Fruit fly (Drosophila melanogaster) whole organism, embryonic: ENCODE measurements around the gene dome.

Experiments used
- Antp ChIP-seq: fragments of 200-800 bp; sonication (Bioruptor generic); optimal IDR thresholded peaks from 3 replicates; lab custom pipeline; 2016; ENCODE audit warnings: missing biosample characterization, missing genetic modification characterization
- Blimp-1 ChIP-seq: fragments of 200-800 bp; sonication (Bioruptor generic); optimal IDR thresholded peaks from 3 replicates; lab custom pipeline; 2018; ENCODE audit warnings: missing biosample characterization, missing genetic modification characterization, mild to moderate bottlenecking, moderate library complexity, missing genetic modification reagents
- CG10431 ChIP-seq: fragments of 200-800 bp; sonication (Bioruptor generic); optimal IDR thresholded peaks from 3 replicates; lab custom pipeline; 2018; ENCODE audit warnings: missing biosample characterization, mild to moderate bottlenecking, missing genetic modification characterization
- CG10565 ChIP-seq: fragments of 200-800 bp; sonication (Bioruptor generic); optimal IDR thresholded peaks from 3 replicates; lab custom pipeline; 2016; ENCODE audit warnings: missing biosample characterization, mild to moderate bottlenecking, missing genetic modification characterization
- CG10959 ChIP-seq: fragments of 200-800 bp; sonication (Bioruptor generic); IDR thresholded peaks from 2 replicates; pipeline ENCODE4 v1.3.6; 2022; ENCODE audit warnings: missing biosample characterization, missing genetic modification characterization
- CG12104 ChIP-seq: fragments of 200-800 bp; sonication (Bioruptor generic); optimal IDR thresholded peaks from 3 replicates; lab custom pipeline; 2016; ENCODE audit warnings: missing biosample characterization, missing genetic modification characterization
- CG12744 ChIP-seq: fragments of 200-800 bp; sonication (Bioruptor generic); optimal IDR thresholded peaks from 2 replicates; lab custom pipeline; 2016; ENCODE audit warnings: missing biosample characterization, missing genetic modification characterization
- CG13296 ChIP-seq: fragments of 200-800 bp; sonication (Bioruptor generic); optimal IDR thresholded peaks from 3 replicates; lab custom pipeline; 2018; ENCODE audit warnings: missing biosample characterization, mild to moderate bottlenecking, missing genetic modification characterization
- CG13775 ChIP-seq: fragments of 200-800 bp; sonication (Bioruptor generic); optimal IDR thresholded peaks from 3 replicates; lab custom pipeline; 2017; ENCODE audit warnings: missing biosample characterization, mild to moderate bottlenecking, missing genetic modification characterization
- CG14667 ChIP-seq: fragments of 200-800 bp; sonication (Bioruptor generic); IDR thresholded peaks from 2 replicates; pipeline ENCODE4 v1.3.6; 2022; ENCODE audit warnings: missing biosample characterization, missing genetic modification characterization
- CG1647 ChIP-seq: fragments of 200-800 bp; sonication (Bioruptor generic); optimal IDR thresholded peaks from 3 replicates; lab custom pipeline; 2016; ENCODE audit warnings: missing biosample characterization, missing genetic modification characterization
- CG17186 ChIP-seq: fragments of 200-800 bp; sonication (Bioruptor generic); optimal IDR thresholded peaks from 3 replicates; lab custom pipeline; 2017; ENCODE audit warnings: missing biosample characterization, missing genetic modification reagents, missing genetic modification characterization
- CG17802 ChIP-seq: fragments of 200-800 bp; sonication (Bioruptor generic); optimal IDR thresholded peaks from 2 replicates; lab custom pipeline; 2018; ENCODE audit warnings: missing biosample characterization, mild to moderate bottlenecking, missing genetic modification characterization, moderate library complexity
- CG18262 ChIP-seq: fragments of 200-800 bp; optimal IDR thresholded peaks from 3 replicates; lab custom pipeline; 2019; ENCODE audit warnings: missing biosample characterization, mild to moderate bottlenecking, missing genetic modification characterization, moderate library complexity
- CG34376 ChIP-seq: fragments of 200-800 bp; sonication (Bioruptor generic); optimal IDR thresholded peaks from 2 replicates; lab custom pipeline; 2018; ENCODE audit warnings: missing biosample characterization, mild to moderate bottlenecking, missing genetic modification characterization
- CG4617 ChIP-seq: fragments of 200-800 bp; sonication (Bioruptor generic); optimal IDR thresholded peaks from 3 replicates; lab custom pipeline; 2016; ENCODE audit warnings: missing biosample characterization, missing genetic modification characterization, borderline replicate concordance
- CG4707 ChIP-seq: fragments of 200-800 bp; sonication (Bioruptor generic); optimal IDR thresholded peaks from 2 replicates; lab custom pipeline; 2018; ENCODE audit warnings: missing biosample characterization, mild to moderate bottlenecking, missing genetic modification characterization, moderate library complexity
- CG5180 ChIP-seq: fragments of 200-800 bp; sonication (Bioruptor generic); optimal IDR thresholded peaks from 3 replicates; lab custom pipeline; 2017; ENCODE audit warnings: missing biosample characterization, missing genetic modification characterization, mild to moderate bottlenecking, moderate library complexity, missing genetic modification reagents
- CG8089 ChIP-seq: fragments of 200-800 bp; sonication (Bioruptor generic); optimal IDR thresholded peaks from 3 replicates; lab custom pipeline; 2016; ENCODE audit warnings: missing biosample characterization, missing genetic modification characterization
- CG8388 ChIP-seq: fragments of 200-800 bp; sonication (Bioruptor generic); optimal IDR thresholded peaks from 2 replicates; lab custom pipeline; 2019; ENCODE audit warnings: missing biosample characterization, mild to moderate bottlenecking, missing genetic modification characterization, moderate library complexity
- D ChIP-seq, 2 experiments: fragments of 200-800 bp in 1 of 2; fragments of >200 bp in 1 of 2; sonication (Bioruptor generic) in 1 of 2; optimal IDR thresholded peaks; 2 replicates in 1 of 2; 3 replicates in 1 of 2; lab custom pipeline; 2017; ENCODE audit warnings: mild to moderate bottlenecking in 1 of 2, missing biosample characterization in 1 of 2, missing genetic modification characterization in 1 of 2, missing genetic modification reagents in 1 of 2
- D19B ChIP-seq: fragments of 200-800 bp; sonication (Bioruptor generic); optimal IDR thresholded peaks from 2 replicates; lab custom pipeline; 2017; ENCODE audit warnings: missing biosample characterization, mild to moderate bottlenecking, missing genetic modification characterization
- Deaf1 ChIP-seq: fragments of 200-800 bp; optimal IDR thresholded peaks from 3 replicates; lab custom pipeline; 2019; ENCODE audit warnings: missing biosample characterization, mild to moderate bottlenecking, missing genetic modification characterization, moderate library complexity
- Dll ChIP-seq: fragments of 200-800 bp; sonication (Bioruptor generic); IDR thresholded peaks from 4 replicates; pipeline ENCODE4 v1.3.6; 2022; ENCODE audit warnings: missing biosample characterization, missing genetic modification characterization; ENCODE audit not compliant: partially characterized antibody
- Fer2 ChIP-seq: fragments of 200-800 bp; sonication (Bioruptor generic); optimal IDR thresholded peaks from 2 replicates; lab custom pipeline; 2018; ENCODE audit warnings: missing biosample characterization, mild to moderate bottlenecking, missing genetic modification characterization, moderate library complexity
- Hsf ChIP-seq: fragments of 200-800 bp; sonication (Bioruptor generic); optimal IDR thresholded peaks from 3 replicates; lab custom pipeline; 2016; ENCODE audit warnings: missing biosample characterization, missing genetic modification characterization
- Max ChIP-seq: fragments of 200-800 bp; sonication (Bioruptor generic); optimal IDR thresholded peaks from 2 replicates; lab custom pipeline; 2016; ENCODE audit warnings: missing biosample characterization, mild to moderate bottlenecking, missing genetic modification characterization
- NC2α ChIP-seq: fragments of 200-800 bp; sonication (Bioruptor generic); optimal IDR thresholded peaks from 2 replicates; lab custom pipeline; 2016; ENCODE audit warnings: missing biosample characterization, missing genetic modification characterization
- az2 ChIP-seq: fragments of 200-800 bp; sonication (Bioruptor generic); optimal IDR thresholded peaks from 3 replicates; lab custom pipeline; 2016; ENCODE audit warnings: missing biosample characterization, missing genetic modification characterization
- btn ChIP-seq: fragments of 200-800 bp; sonication (Bioruptor generic); optimal IDR thresholded peaks from 2 replicates; lab custom pipeline; 2016; ENCODE audit warnings: missing biosample characterization, missing genetic modification characterization
- chinmo ChIP-seq: fragments of 200-800 bp; sonication (Bioruptor generic); IDR thresholded peaks from 4 replicates; pipeline ENCODE4 v1.3.6; 2022; ENCODE audit warnings: missing biosample characterization, missing genetic modification characterization; ENCODE audit not compliant: partially characterized antibody
- dpn ChIP-seq, 2 experiments: fragments of 200-800 bp; sonication (Bioruptor generic); optimal IDR thresholded peaks; 3 replicates each; lab custom pipeline; 2016; ENCODE audit warnings: missing biosample characterization in 2 of 2, missing genetic modification characterization in 2 of 2
- esg ChIP-seq: fragments of 200-800 bp; sonication (Bioruptor generic); conservative IDR thresholded peaks from 2 replicates; pipeline ENCODE4 v1.3.6; 2022; ENCODE audit warnings: missing biosample characterization, missing genetic modification characterization
- eve ChIP-seq, 2 experiments: fragments of >200 bp; optimal IDR thresholded peaks; 2 replicates each; lab custom pipeline; 2017; ENCODE audit warnings: missing biosample characterization in 2 of 2, missing genetic modification characterization in 2 of 2
- ftz-f1 ChIP-seq: fragments of 200-800 bp; sonication (Bioruptor generic); optimal IDR thresholded peaks from 2 replicates; lab custom pipeline; 2016; ENCODE audit warnings: missing biosample characterization, missing genetic modification characterization
- gsb-n ChIP-seq: fragments of 200-800 bp; sonication (Bioruptor generic); optimal IDR thresholded peaks from 3 replicates; lab custom pipeline; 2018; ENCODE audit warnings: missing biosample characterization, mild to moderate bottlenecking, missing genetic modification characterization
- hbn ChIP-seq: fragments of 200-800 bp; sonication (Bioruptor generic); IDR thresholded peaks from 2 replicates; pipeline ENCODE4 v1.3.6; 2022; ENCODE audit warnings: missing biosample characterization, missing genetic modification characterization; ENCODE audit not compliant: partially characterized antibody
- hkb ChIP-seq, 2 experiments: fragments of 200-800 bp in 1 of 2; fragments of >200 bp in 1 of 2; sonication (Bioruptor generic) in 1 of 2; IDR thresholded peaks in 1 of 2; optimal IDR thresholded peaks in 1 of 2; 2 replicates each; pipeline versions ENCODE4 v1.3.6 to Lab custom; 2017 to 2022; ENCODE audit warnings: missing biosample characterization in 1 of 2, missing genetic modification characterization in 1 of 2
- ken ChIP-seq: fragments of 200-800 bp; sonication (Bioruptor generic); IDR thresholded peaks from 3 replicates; pipeline ENCODE4 v1.3.6; 2022; ENCODE audit warnings: missing biosample characterization, missing genetic modification characterization
- knrl ChIP-seq: fragments of 200-800 bp; sonication (Bioruptor generic); IDR thresholded peaks from 3 replicates; pipeline ENCODE4 v1.3.6; 2022; ENCODE audit warnings: missing biosample characterization, missing genetic modification characterization; ENCODE audit not compliant: partially characterized antibody
- repo ChIP-seq: fragments of 200-800 bp; sonication (Bioruptor generic); optimal IDR thresholded peaks from 2 replicates; lab custom pipeline; 2016; ENCODE audit warnings: missing biosample characterization, missing genetic modification characterization
- sisA ChIP-seq: fragments of 200-800 bp; sonication (Bioruptor generic); IDR thresholded peaks from 2 replicates; pipeline ENCODE4 v1.3.6; 2022; ENCODE audit warnings: missing biosample characterization, missing genetic modification characterization
- slp2 ChIP-seq: fragments of 200-800 bp; sonication (Bioruptor generic); optimal IDR thresholded peaks from 2 replicates; lab custom pipeline; 2016; ENCODE audit warnings: missing biosample characterization, missing genetic modification characterization
- sob ChIP-seq: fragments of 200-800 bp; sonication (Bioruptor generic); IDR thresholded peaks from 2 replicates; pipeline ENCODE4 v1.3.6; 2022; ENCODE audit warnings: missing biosample characterization, missing genetic modification characterization
- stc ChIP-seq: fragments of 200-800 bp; sonication (Bioruptor generic); IDR thresholded peaks from 2 replicates; pipeline ENCODE4 v1.3.6; 2022; ENCODE audit warnings: missing biosample characterization, missing genetic modification characterization
- toy ChIP-seq: fragments of 200-800 bp; sonication (Bioruptor generic); IDR thresholded peaks from 2 replicates; pipeline ENCODE4 v1.3.6; 2022; ENCODE audit warnings: missing biosample characterization, missing genetic modification characterization
- tx ChIP-seq: fragments of 200-800 bp; sonication (Bioruptor generic); optimal IDR thresholded peaks from 2 replicates; lab custom pipeline; 2016; ENCODE audit warnings: missing biosample characterization, missing genetic modification characterization
- zfh1 ChIP-seq: fragments of 200-800 bp; sonication (Bioruptor generic); IDR thresholded peaks from 3 replicates; pipeline ENCODE4 v1.3.6; 2022; ENCODE audit warnings: missing biosample characterization, missing genetic modification characterization

Gene dome

dm6 chrX:19651757-19652419 is 31.4 kb downstream of the dome start, which contains the start of the genes Ranbp21 and Elys (continued):
- TF ChIP-seq CG8388, result peak; percentile 20
- TF ChIP-seq sisA (GFP tag; lab: Robert Waterston, UW), result peak; percentile 66
- peak; percentile 41; the same call in 1 of the 2 replicates for TF ChIP-seq sob (GFP tag; lab: Robert Waterston, UW)
- peak; percentile 72 for TF ChIP-seq Antp (GFP tag; lab: Kevin White, UChicago)
- TF ChIP-seq repo (GFP tag; lab: Kevin White, UChicago), result no peak
- peak; percentile 58 for TF ChIP-seq CG13775 (GFP tag; lab: Kevin White, UChicago)
- peak; percentile 31; the same call in 1 of the 4 replicates for TF ChIP-seq Dll (GFP tag; lab: Robert Waterston, UW)
- TF ChIP-seq Max (GFP tag; lab: Kevin White, UChicago), result peak; percentile 64
- no peak for TF ChIP-seq hbn (GFP tag; lab: Robert Waterston, UW)
- TF ChIP-seq gsb-n (tag; lab: Kevin White, UChicago), result no peak
- peak; percentile 38 for TF ChIP-seq CG8089 (GFP tag; lab: Kevin White, UChicago)
- no peak for TF ChIP-seq CG10565 (GFP tag; lab: Kevin White, UChicago)
- TF ChIP-seq knrl (GFP tag; lab: Robert Waterston, UW), result peak; percentile 61
- TF ChIP-seq CG12744 (GFP tag; lab: Kevin White, UChicago), result peak; percentile 21
- peak; percentile 37; the same call in 1 of the 2 replicates for TF ChIP-seq CG14667 (GFP tag; lab: Robert Waterston, UW)
- TF ChIP-seq dpn (GFP tag; optimal IDR thresholded peaks at IDR 0.05; lab: Kevin White, UChicago), result peak; percentile 69 to 70
- peak; percentile 42 for TF ChIP-seq CG1647 (GFP tag; lab: Kevin White, UChicago)
- TF ChIP-seq tx, result peak; percentile 58
- TF ChIP-seq NC2α (GFP tag; lab: Kevin White, UChicago), result no peak
- TF ChIP-seq ftz-f1 (GFP tag; lab: Kevin White, UChicago), result peak; percentile 5
- TF ChIP-seq Hsf (GFP tag; lab: Kevin White, UChicago), result peak; percentile 69
- TF ChIP-seq CG10431, result no peak
- TF ChIP-seq az2, result peak; percentile 45
- peak; percentile 47; the same call in 1 of the 2 replicates for TF ChIP-seq esg (GFP tag; lab: Robert Waterston, UW)
- TF ChIP-seq CG12104 (GFP tag; lab: Kevin White, UChicago), result peak; percentile 11
- TF ChIP-seq CG17186 (GFP tag; lab: Kevin White, UChicago), result peak; percentile 12
- peak; percentile 5 for TF ChIP-seq btn (GFP tag; lab: Kevin White, UChicago)
- no peak for TF ChIP-seq CG34376 (GFP tag; lab: Kevin White, UChicago)
- no peak for TF ChIP-seq D (optimal IDR thresholded peaks at IDR 0.05; lab: Kevin White, UChicago)
- TF ChIP-seq D (GFP tag; optimal IDR thresholded peaks at IDR 0.05; lab: Kevin White, UChicago), result no peak
- TF ChIP-seq hkb (optimal IDR thresholded peaks at IDR 0.05; lab: Kevin White, UChicago), result peak; percentile 72
- TF ChIP-seq hkb (GFP tag; IDR thresholded peaks at IDR 0.05; lab: Robert Waterston, UW), result peak; percentile 53; the same call in 1 of the 2 replicates
- no peak for TF ChIP-seq toy (GFP tag; lab: Robert Waterston, UW)
- TF ChIP-seq slp2, result peak; percentile 53
- no peak for TF ChIP-seq eve (GFP tag; optimal IDR thresholded peaks at IDR 0.05; lab: Kevin White, UChicago)
- TF ChIP-seq stc (GFP tag; lab: Robert Waterston, UW), result peak; percentile 47; the same call in 1 of the 2 replicates
- TF ChIP-seq Fer2, result no peak
- no peak for TF ChIP-seq CG5180 (GFP tag; lab: Kevin White, UChicago)
- TF ChIP-seq chinmo (GFP tag; lab: Robert Waterston, UW), result 0 out of 4 replicates have a peak, but pooled peaks have one; percentile 34
- TF ChIP-seq CG17802, result peak; percentile 20
- no peak for TF ChIP-seq Deaf1 (tag; lab: Kevin White, UChicago)
- TF ChIP-seq CG4617 (GFP tag; lab: Kevin White, UChicago), result peak; percentile 20
- TF ChIP-seq D19B, result no peak
- no peak for TF ChIP-seq CG4707
- TF ChIP-seq zfh1 (GFP tag; lab: Robert Waterston, UW), result peak; percentile 66; the same call in 2 of the 3 replicates
- no peak for TF ChIP-seq Blimp-1 (GFP tag; lab: Kevin White, UChicago)
- no peak for TF ChIP-seq CG18262 (tag; lab: Kevin White, UChicago)
- TF ChIP-seq CG13296 (GFP tag; lab: Kevin White, UChicago), result no peak
- peak; percentile 72; the same call in 2 of the 3 replicates for TF ChIP-seq ken (GFP tag; lab: Robert Waterston, UW)
- TF ChIP-seq CG10959, result peak; percentile 39; the same call in 1 of the 2 replicates
